Worm (Caenorhabditis elegans) whole organism, L1 larva: ENCODE measurements around the gene H32C10.1.

Experiments used
- C04F5.9 ChIP-seq: sonication (generic microtip); optimal IDR thresholded peaks from 2 replicates; lab custom pipeline; 2016; ENCODE audit warnings: missing genetic modification characterization, missing compliant biosample characterization
- C34B4.2 ChIP-seq: sonication (generic microtip); optimal IDR thresholded peaks from 2 replicates; lab custom pipeline; 2017; ENCODE audit warnings: mild to moderate bottlenecking, missing genetic modification characterization, missing compliant biosample characterization
- F16B12.6 ChIP-seq: fragments of 150-350 bp; optimal IDR thresholded peaks from 2 replicates; lab custom pipeline; 2014; ENCODE audit warnings: missing biosample characterization, missing genetic modification characterization
- Y116A8C.19 ChIP-seq: sonication (generic microtip); optimal IDR thresholded peaks from 2 replicates; lab custom pipeline; 2016; ENCODE audit warnings: missing compliant biosample characterization, missing genetic modification characterization, borderline replicate concordance
- aly-2 ChIP-seq: fragments of 150-350 bp; optimal IDR thresholded peaks from 2 replicates; lab custom pipeline; 2014; ENCODE audit warnings: missing biosample characterization, missing genetic modification characterization
- blmp-1 ChIP-seq: fragments of 150-350 bp; optimal IDR thresholded peaks from 2 replicates; lab custom pipeline; 2014; ENCODE audit warnings: missing biosample characterization, missing genetic modification characterization
- ceh-8 ChIP-seq: fragments of 200-800 bp; sonication (Bioruptor generic); optimal IDR thresholded peaks from 2 replicates; lab custom pipeline; 2018; ENCODE audit warnings: mild to moderate bottlenecking, missing genetic modification characterization, moderate library complexity, missing compliant biosample characterization
- ceh-88 ChIP-seq: fragments of 200-800 bp; sonication (Bioruptor generic); IDR thresholded peaks from 2 replicates; pipeline ENCODE4 v1.3.6; 2022; ENCODE audit warnings: missing genetic modification characterization, missing compliant biosample characterization
- ceh-90 ChIP-seq: sonication (generic microtip); optimal IDR thresholded peaks from 2 replicates; lab custom pipeline; 2016; ENCODE audit warnings: missing genetic modification characterization, missing compliant biosample characterization
- ces-1 ChIP-seq: fragments of 150-350 bp; optimal IDR thresholded peaks from 2 replicates; lab custom pipeline; 2014; ENCODE audit warnings: missing biosample characterization, missing genetic modification reagents, missing genetic modification characterization
- dpl-1 ChIP-seq, 3 experiments: fragments of 150-350 bp in 2 of 3; sonication (generic microtip) in 1 of 3; optimal IDR thresholded peaks; 2 replicates each; lab custom pipeline; 2014 to 2017; ENCODE audit warnings: missing biosample characterization in 3 of 3, missing genetic modification characterization in 3 of 3, missing genetic modification reagents in 3 of 3
- dsc-1 ChIP-seq: sonication (generic microtip); optimal IDR thresholded peaks from 2 replicates; lab custom pipeline; 2016; ENCODE audit warnings: mild to moderate bottlenecking, missing genetic modification characterization, missing compliant biosample characterization
- elt-2 ChIP-seq: sonication (generic microtip); optimal IDR thresholded peaks from 2 replicates; lab custom pipeline; 2016; ENCODE audit warnings: missing genetic modification characterization, mild to moderate bottlenecking, inconsistent platforms, missing compliant biosample characterization, missing genetic modification reagents
- elt-3 ChIP-seq, 6 experiments: fragments of 150-350 bp in 1 of 6; sonication (generic microtip); optimal IDR thresholded peaks; 2 replicates each; lab custom pipeline; 2017 to 2018; ENCODE audit warnings: missing biosample characterization in 6 of 6, missing genetic modification characterization in 6 of 6, inconsistent platforms in 1 of 6
- fkh-4 ChIP-seq: sonication (generic microtip); optimal IDR thresholded peaks from 2 replicates; lab custom pipeline; 2016; ENCODE audit warnings: missing compliant biosample characterization, missing genetic modification characterization, borderline replicate concordance
- fkh-8 ChIP-seq: sonication (generic microtip); optimal IDR thresholded peaks from 2 replicates; lab custom pipeline; 2016; ENCODE audit warnings: mild to moderate bottlenecking, missing genetic modification characterization, missing compliant biosample characterization
- fos-1 ChIP-seq: fragments of 150-350 bp; optimal IDR thresholded peaks from 2 replicates; lab custom pipeline; 2014; ENCODE audit warnings: missing biosample characterization, missing genetic modification characterization
- grh-1 ChIP-seq: fragments of 200-800 bp; sonication (Bioruptor generic); IDR thresholded peaks from 2 replicates; pipeline ENCODE4 v1.3.6; 2022; ENCODE audit warnings: missing genetic modification reagents, missing genetic modification characterization, missing compliant biosample characterization
- lin-13 ChIP-seq: fragments of 150-350 bp; optimal IDR thresholded peaks from 2 replicates; lab custom pipeline; 2014; ENCODE audit warnings: missing biosample characterization, missing genetic modification reagents, missing genetic modification characterization
- lin-14 ChIP-seq: fragments of 200-800 bp; sonication (Bioruptor generic); optimal IDR thresholded peaks from 2 replicates; lab custom pipeline; 2018; ENCODE audit warnings: mild to moderate bottlenecking, missing genetic modification characterization, moderate library complexity, missing compliant biosample characterization
- lin-15B ChIP-seq: fragments of 150-350 bp; sonication (generic microtip); optimal IDR thresholded peaks from 3 replicates; lab custom pipeline; 2014; ENCODE audit warnings: missing biosample characterization, missing genetic modification characterization
- lin-35 ChIP-seq, 2 experiments: fragments of 150-350 bp; optimal IDR thresholded peaks; 2 replicates each; lab custom pipeline; 2014; ENCODE audit warnings: missing biosample characterization in 2 of 2, missing genetic modification characterization in 2 of 2, missing genetic modification reagents in 2 of 2
- lir-3 ChIP-seq: sonication (generic microtip); optimal IDR thresholded peaks from 2 replicates; lab custom pipeline; 2016; ENCODE audit warnings: mild to moderate bottlenecking, missing genetic modification characterization, moderate library complexity, missing compliant biosample characterization; ENCODE audit not compliant: poor library complexity
- lsy-2 ChIP-seq, 2 experiments: fragments of 150-350 bp; optimal IDR thresholded peaks; 2 replicates each; lab custom pipeline; 2014; ENCODE audit warnings: missing biosample characterization in 2 of 2, missing genetic modification characterization in 2 of 2
- mab-9 ChIP-seq: fragments of 200-800 bp; sonication (Bioruptor generic); IDR thresholded peaks from 2 replicates; pipeline ENCODE4 v1.3.6; 2022; ENCODE audit warnings: missing genetic modification reagents, missing genetic modification characterization, missing compliant biosample characterization
- mdl-1 ChIP-seq, 2 experiments: fragments of 150-350 bp; optimal IDR thresholded peaks; 2 replicates each; lab custom pipeline; 2014 to 2017; ENCODE audit warnings: missing biosample characterization in 2 of 2, missing genetic modification characterization in 2 of 2, inconsistent platforms in 1 of 2
- mep-1 ChIP-seq: fragments of 150-350 bp; optimal IDR thresholded peaks from 2 replicates; lab custom pipeline; 2014; ENCODE audit warnings: missing biosample characterization, missing genetic modification characterization
- nhr-28 ChIP-seq: fragments of 150-350 bp; optimal IDR thresholded peaks from 2 replicates; lab custom pipeline; 2014; ENCODE audit warnings: missing biosample characterization, missing genetic modification characterization
- nhr-47 ChIP-seq: sonication (generic microtip); optimal IDR thresholded peaks from 2 replicates; lab custom pipeline; 2016; ENCODE audit warnings: mild to moderate bottlenecking, missing genetic modification characterization, moderate library complexity, missing compliant biosample characterization
- nhr-71 ChIP-seq: sonication (generic microtip); optimal IDR thresholded peaks from 2 replicates; lab custom pipeline; 2016; ENCODE audit warnings: mild to moderate bottlenecking, missing genetic modification characterization, moderate library complexity, missing compliant biosample characterization
- nhr-76 ChIP-seq: sonication (generic microtip); optimal IDR thresholded peaks from 2 replicates; lab custom pipeline; 2017; ENCODE audit warnings: missing biosample characterization, missing genetic modification characterization
- nhr-77 ChIP-seq: fragments of 150-350 bp; optimal IDR thresholded peaks from 2 replicates; lab custom pipeline; 2014; ENCODE audit warnings: missing biosample characterization, missing genetic modification characterization
- nhr-85 ChIP-seq: sonication (generic microtip); peaks from one replicate; lab custom pipeline; 2016; ENCODE audit warnings: missing genetic modification characterization, inconsistent platforms, missing compliant biosample characterization
- pax-3 ChIP-seq: fragments of 200-800 bp; sonication (Bioruptor generic); optimal IDR thresholded peaks from 2 replicates; lab custom pipeline; 2018; ENCODE audit warnings: mild to moderate bottlenecking, missing genetic modification characterization, moderate library complexity, missing compliant biosample characterization
- rnt-1 ChIP-seq: sonication (generic microtip); optimal IDR thresholded peaks from 2 replicates; lab custom pipeline; 2016; ENCODE audit warnings: mild to moderate bottlenecking, missing genetic modification characterization, moderate library complexity, missing compliant biosample characterization
- sox-4 ChIP-seq: sonication (generic microtip); optimal IDR thresholded peaks from 2 replicates; lab custom pipeline; 2016; ENCODE audit warnings: missing genetic modification characterization, missing compliant biosample characterization
- sptf-1 ChIP-seq: fragments of 150-350 bp; optimal IDR thresholded peaks from 2 replicates; lab custom pipeline; 2014; ENCODE audit warnings: missing biosample characterization, missing genetic modification characterization
- tbx-2 ChIP-seq: sonication (generic microtip); optimal IDR thresholded peaks from 2 replicates; lab custom pipeline; 2016; ENCODE audit warnings: missing genetic modification characterization, missing compliant biosample characterization
- tlp-1 ChIP-seq: fragments of 150-350 bp; optimal IDR thresholded peaks from 2 replicates; lab custom pipeline; 2014; ENCODE audit warnings: missing biosample characterization, missing genetic modification characterization
- unc-30 ChIP-seq: sonication (generic microtip); optimal IDR thresholded peaks from 2 replicates; lab custom pipeline; 2017; ENCODE audit warnings: missing biosample characterization, missing genetic modification characterization
- unc-86 ChIP-seq: sonication (generic microtip); optimal IDR thresholded peaks from 2 replicates; lab custom pipeline; 2016; ENCODE audit warnings: missing genetic modification characterization, missing compliant biosample characterization
- unc-98 ChIP-seq: fragments of 200-800 bp; sonication (Bioruptor generic); IDR thresholded peaks from 2 replicates; pipeline ENCODE4 v1.3.6; 2022; ENCODE audit warnings: missing genetic modification characterization, missing compliant biosample characterization
- ztf-4 ChIP-seq: fragments of 150-350 bp; optimal IDR thresholded peaks from 2 replicates; lab custom pipeline; 2014; ENCODE audit warnings: missing biosample characterization, missing genetic modification characterization

Gene H32C10.1

ce11 chrIV:5947555-5948151 lies 13.5 kb downstream of the H32C10.1 start, which contains the start of gene rps-25 (continued):
- TF ChIP-seq C34B4.2 (tag; lab: Kevin White, UChicago): no peak
- no peak for TF ChIP-seq elt-2 (tag; lab: Kevin White, UChicago)
- no peak for TF ChIP-seq nhr-76 (tag; lab: Kevin White, UChicago)
- peak; percentile 3 for TF ChIP-seq nhr-85 (tag; lab: Kevin White, UChicago)
- peak; percentile 56 for TF ChIP-seq rnt-1 (tag; lab: Kevin White, UChicago)
- TF ChIP-seq ceh-90 (tag; lab: Kevin White, UChicago): no peak
- no peak for TF ChIP-seq C04F5.9 (tag; lab: Kevin White, UChicago)
- TF ChIP-seq lir-3 (tag; lab: Kevin White, UChicago): no peak
- TF ChIP-seq F16B12.6 (tag; lab: Kevin White, UChicago): no peak
- TF ChIP-seq mab-9 (GFP tag; lab: Robert Waterston, UW): no peak
- peak; percentile 40 to 62 (median 54) for TF ChIP-seq dpl-1 (GFP tag; optimal IDR thresholded peaks at IDR 0.05; lab: Kevin White, UChicago)
- no peak for TF ChIP-seq sptf-1
- TF ChIP-seq nhr-47 (tag; lab: Kevin White, UChicago): peak; percentile 46
- TF ChIP-seq lin-35 (GFP tag; optimal IDR thresholded peaks at IDR 0.05; lab: Kevin White, UChicago): peak; percentile 68 to 78
- peak; percentile 52 for TF ChIP-seq lin-13 (GFP tag; lab: Kevin White, UChicago)
- no peak for TF ChIP-seq pax-3
- no peak for TF ChIP-seq unc-86 (tag; lab: Kevin White, UChicago)
- no peak for TF ChIP-seq unc-30 (tag; lab: Kevin White, UChicago)
- TF ChIP-seq tbx-2 (tag; lab: Kevin White, UChicago): peak; percentile 25
- no peak for TF ChIP-seq sox-4 (tag; lab: Kevin White, UChicago)
- TF ChIP-seq ceh-8: no peak
- peak; percentile 81 to 97 for TF ChIP-seq lsy-2 (tag; optimal IDR thresholded peaks at IDR 0.05; lab: Kevin White, UChicago)
- TF ChIP-seq fkh-8: peak; percentile 45
- no peak for TF ChIP-seq fkh-4 (tag; lab: Kevin White, UChicago)
- peak; percentile 75 for TF ChIP-seq mep-1
- TF ChIP-seq nhr-28 (tag; lab: Kevin White, UChicago): no peak
- no peak for TF ChIP-seq aly-2 (tag; lab: Kevin White, UChicago)
- TF ChIP-seq nhr-77 (tag; lab: Kevin White, UChicago): no peak
- no peak for TF ChIP-seq tlp-1 (tag; lab: Kevin White, UChicago)
- TF ChIP-seq dsc-1 (tag; lab: Kevin White, UChicago): peak; percentile 9
- TF ChIP-seq grh-1 (GFP tag; lab: Robert Waterston, UW): no peak
- no peak for TF ChIP-seq ces-1
- TF ChIP-seq ztf-4 (tag; lab: Kevin White, UChicago): no peak
- TF ChIP-seq Y116A8C.19 (tag; lab: Kevin White, UChicago): no peak
- no peak for TF ChIP-seq ceh-88
- peak; percentile 54 for TF ChIP-seq lin-14
- peak; percentile 68 for TF ChIP-seq nhr-71 (tag; lab: Kevin White, UChicago)
- TF ChIP-seq elt-3 (tag; optimal IDR thresholded peaks at IDR 0.05; lab: Kevin White, UChicago): peak in 1 of 6 experiments; percentile 56
- TF ChIP-seq mdl-1 (tag; optimal IDR thresholded peaks at IDR 0.05; lab: Kevin White, UChicago): peak in 1 of 2 experiments; percentile 27
- TF ChIP-seq fos-1: peak; percentile 3
- no peak for TF ChIP-seq unc-98 (GFP tag; lab: Robert Waterston, UW)

ce11 chrIV:5948712-5949111 lies 14.6 kb downstream of the H32C10.1 start:
- TF ChIP-seq lin-15B (tag; lab: Kevin White, UChicago) (no peak), blmp-1 (tag; lab: Kevin White, UChicago) (peak; percentile 71)
